Worm (Caenorhabditis elegans): Measurements from ENCODE around the gene T01G1.4.

DNA sequence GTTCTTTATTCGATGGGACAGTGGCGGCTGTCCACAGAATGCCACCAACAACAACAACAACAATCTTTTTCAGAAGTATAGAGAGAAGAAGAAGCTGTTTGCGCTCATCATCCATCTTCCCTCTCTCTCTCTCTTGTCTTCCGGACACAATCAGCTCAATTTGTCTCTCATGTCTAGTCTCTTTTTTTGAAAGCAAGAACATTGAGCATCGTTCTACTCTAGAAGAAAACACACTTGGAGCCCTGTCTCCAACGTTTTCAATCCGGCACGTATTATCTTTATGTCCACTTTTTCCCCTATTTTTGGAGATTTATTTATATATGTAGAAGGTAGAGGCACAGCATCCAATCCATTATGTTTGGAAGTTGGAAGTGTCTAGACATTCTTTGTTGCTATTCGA lies 12.5 kb downstream of the T01G1.4 start:
- TF ChIP-seq ceh-100 (GFP tag; IDR thresholded peaks at IDR 0.05) (no peak), Y56A3A.18 (GFP tag; IDR thresholded peaks at IDR 0.05) (no peak), dpl-1 (GFP tag; optimal IDR thresholded peaks at IDR 0.05) (no peak), ekl-4 (GFP tag; IDR thresholded peaks at IDR 0.05) (no peak), ets-4 (GFP tag; optimal IDR thresholded peaks at IDR 0.05) (no peak), ccch-3 (GFP tag; optimal IDR thresholded peaks at IDR 0.05) (no peak), unc-62 (GFP tag; optimal IDR thresholded peaks at IDR 0.05) (no peak), madf-6 (GFP tag; IDR thresholded peaks at IDR 0.05) (no peak)

All from whole organism, young adult.